Fruit fly (Drosophila melanogaster) whole organism, embryonic: ENCODE results near the gene CG14194.

Source experiments
- Aef1 ChIP-seq: fragments of 200-800 bp; sonication (Bioruptor generic); IDR thresholded peaks from 3 replicates; pipeline ENCODE4 v1.3.6; 2022; ENCODE audit warnings: missing biosample characterization, missing genetic modification characterization
- Antp ChIP-seq: fragments of 200-800 bp; sonication (Bioruptor generic); optimal IDR thresholded peaks from 3 replicates; lab custom pipeline; 2016; ENCODE audit warnings: missing biosample characterization, missing genetic modification characterization
- BtbVII ChIP-seq: fragments of 200-800 bp; sonication (Bioruptor generic); optimal IDR thresholded peaks from 3 replicates; lab custom pipeline; 2017; ENCODE audit warnings: missing biosample characterization, mild to moderate bottlenecking, missing genetic modification characterization
- CG10267 ChIP-seq: fragments of 200-800 bp; sonication (Bioruptor generic); optimal IDR thresholded peaks from 2 replicates; lab custom pipeline; 2018; ENCODE audit warnings: missing biosample characterization, mild to moderate bottlenecking, missing genetic modification characterization, moderate library complexity
- CG12391 ChIP-seq: fragments of 200-800 bp; sonication (Bioruptor generic); optimal IDR thresholded peaks from 3 replicates; lab custom pipeline; 2018; ENCODE audit warnings: missing biosample characterization, mild to moderate bottlenecking, missing genetic modification characterization, moderate library complexity
- CG12659 ChIP-seq: fragments of 200-800 bp; sonication (Bioruptor generic); optimal IDR thresholded peaks from 3 replicates; lab custom pipeline; 2017; ENCODE audit warnings: mild to moderate bottlenecking, missing biosample characterization, missing genetic modification reagents, missing genetic modification characterization
- CG13296 ChIP-seq: fragments of 200-800 bp; sonication (Bioruptor generic); optimal IDR thresholded peaks from 3 replicates; lab custom pipeline; 2018; ENCODE audit warnings: missing biosample characterization, mild to moderate bottlenecking, missing genetic modification characterization
- CG15514 ChIP-seq: fragments of 200-800 bp; sonication (Bioruptor generic); optimal IDR thresholded peaks from 3 replicates; lab custom pipeline; 2017; ENCODE audit warnings: missing biosample characterization, missing genetic modification characterization, mild to moderate bottlenecking, moderate library complexity, missing genetic modification reagents
- CG17829 ChIP-seq: fragments of 200-800 bp; optimal IDR thresholded peaks from 2 replicates; lab custom pipeline; 2019; ENCODE audit warnings: missing biosample characterization, mild to moderate bottlenecking, missing genetic modification characterization, moderate library complexity
- CG32767 ChIP-seq: fragments of 200-800 bp; sonication (Bioruptor generic); IDR thresholded peaks from 2 replicates; pipeline ENCODE4 v1.3.6; 2022; ENCODE audit warnings: missing biosample characterization, missing genetic modification characterization
- CG3407 ChIP-seq: fragments of 200-800 bp; sonication (Bioruptor generic); optimal IDR thresholded peaks from 2 replicates; lab custom pipeline; 2018; ENCODE audit warnings: missing biosample characterization, mild to moderate bottlenecking, missing genetic modification characterization
- CG42726 ChIP-seq: fragments of 200-800 bp; sonication (Bioruptor generic); IDR thresholded peaks from 2 replicates; pipeline ENCODE4 v1.3.6; 2022; ENCODE audit warnings: missing biosample characterization, missing genetic modification characterization; ENCODE audit not compliant: partially characterized antibody
- CG4282 ChIP-seq: fragments of 200-800 bp; sonication (Bioruptor generic); optimal IDR thresholded peaks from 2 replicates; lab custom pipeline; 2016; ENCODE audit warnings: missing biosample characterization, missing genetic modification characterization
- CG6654 ChIP-seq: fragments of 200-800 bp; sonication (Bioruptor generic); optimal IDR thresholded peaks from 2 replicates; lab custom pipeline; 2017; ENCODE audit warnings: missing biosample characterization, mild to moderate bottlenecking, missing genetic modification characterization
- CG6813 ChIP-seq: fragments of 200-800 bp; sonication (Bioruptor generic); optimal IDR thresholded peaks from 2 replicates; lab custom pipeline; 2017; ENCODE audit warnings: missing biosample characterization, missing genetic modification characterization, mild to moderate bottlenecking, moderate library complexity, missing genetic modification reagents
- CG7357 ChIP-seq: fragments of 200-800 bp; sonication (Bioruptor generic); IDR thresholded peaks from 3 replicates; pipeline ENCODE4 v1.3.6; 2022; ENCODE audit warnings: missing biosample characterization, missing genetic modification characterization
- CG7786 ChIP-seq: fragments of 200-800 bp; sonication (Bioruptor generic); optimal IDR thresholded peaks from 2 replicates; lab custom pipeline; 2016; ENCODE audit warnings: missing biosample characterization, missing genetic modification characterization
- CG8290 ChIP-seq, 3 experiments: fragments of 200-800 bp; sonication (Bioruptor generic); optimal IDR thresholded peaks; 2 replicates each; lab custom pipeline; 2016 to 2019; ENCODE audit warnings: missing biosample characterization in 3 of 3, missing genetic modification characterization in 3 of 3, mild to moderate bottlenecking in 2 of 3, moderate library complexity in 1 of 3
- CoRest ChIP-seq: fragments of 200-800 bp; sonication (Bioruptor generic); optimal IDR thresholded peaks from 3 replicates; lab custom pipeline; 2018; ENCODE audit warnings: missing biosample characterization, mild to moderate bottlenecking, missing genetic modification characterization, moderate library complexity
- Dbx ChIP-seq: fragments of 200-800 bp; sonication (Bioruptor generic); IDR thresholded peaks from 3 replicates; pipeline ENCODE4 v1.3.6; 2022; ENCODE audit warnings: missing biosample characterization, missing genetic modification characterization
- Drgx ChIP-seq: fragments of 200-800 bp; sonication (Bioruptor generic); IDR thresholded peaks from 2 replicates; pipeline ENCODE4 v1.3.6; 2022; ENCODE audit warnings: missing biosample characterization, missing genetic modification characterization
- Gug ChIP-seq: fragments of 200-800 bp; sonication (Bioruptor generic); IDR thresholded peaks from 4 replicates; pipeline ENCODE4 v1.3.6; 2022; ENCODE audit warnings: missing biosample characterization, missing genetic modification characterization
- H15 ChIP-seq: fragments of 200-800 bp; sonication (Bioruptor generic); IDR thresholded peaks from 3 replicates; pipeline ENCODE4 v1.3.6; 2022; ENCODE audit warnings: missing biosample characterization, missing genetic modification characterization
- HmgD ChIP-seq: fragments of 200-800 bp; sonication (Bioruptor generic); optimal IDR thresholded peaks from 3 replicates; lab custom pipeline; 2016; ENCODE audit warnings: missing biosample characterization, missing genetic modification characterization
- Hr3 ChIP-seq: fragments of 200-800 bp; sonication (Bioruptor generic); optimal IDR thresholded peaks from 3 replicates; lab custom pipeline; 2016; ENCODE audit warnings: missing biosample characterization, missing genetic modification characterization
- Kr ChIP-seq: fragments of 200-800 bp; sonication (Bioruptor generic); optimal IDR thresholded peaks from 2 replicates; lab custom pipeline; 2017; ENCODE audit warnings: missing biosample characterization, mild to moderate bottlenecking, missing genetic modification characterization
- Nf-YC ChIP-seq: fragments of 200-800 bp; optimal IDR thresholded peaks from 3 replicates; lab custom pipeline; 2019; ENCODE audit warnings: missing biosample characterization, mild to moderate bottlenecking, missing genetic modification characterization, moderate library complexity
- Usf ChIP-seq: fragments of 200-800 bp; sonication (Bioruptor generic); optimal IDR thresholded peaks from 2 replicates; lab custom pipeline; 2017; ENCODE audit warnings: missing genotype, missing biosample characterization, missing genetic modification characterization
- amos ChIP-seq: fragments of 200-800 bp; sonication (Bioruptor generic); IDR thresholded peaks from 2 replicates; pipeline ENCODE4 v1.3.6; 2022; ENCODE audit warnings: missing biosample characterization, missing genetic modification characterization; ENCODE audit not compliant: partially characterized antibody
- ap ChIP-seq: fragments of 200-800 bp; sonication (Bioruptor generic); IDR thresholded peaks from 2 replicates; pipeline ENCODE4 v1.3.6; 2022; ENCODE audit warnings: missing biosample characterization, missing genetic modification characterization
- cad ChIP-seq: fragments of >200 bp; optimal IDR thresholded peaks from 2 replicates; lab custom pipeline; 2017; ENCODE audit warnings: missing biosample characterization, missing genetic modification characterization
- ci ChIP-seq: fragments of 200-800 bp; sonication (Bioruptor generic); IDR thresholded peaks from 3 replicates; pipeline ENCODE4 v1.3.6; 2022; ENCODE audit warnings: missing biosample characterization, missing genetic modification characterization
- corto ChIP-seq: fragments of 200-800 bp; sonication (Bioruptor generic); optimal IDR thresholded peaks from 2 replicates; lab custom pipeline; 2016; ENCODE audit warnings: missing biosample characterization, mild to moderate bottlenecking, missing genetic modification characterization, moderate library complexity
- esg ChIP-seq: fragments of 200-800 bp; sonication (Bioruptor generic); conservative IDR thresholded peaks from 2 replicates; pipeline ENCODE4 v1.3.6; 2022; ENCODE audit warnings: missing biosample characterization, missing genetic modification characterization
- fd102C ChIP-seq: fragments of 200-800 bp; sonication (Bioruptor generic); optimal IDR thresholded peaks from 2 replicates; lab custom pipeline; 2018; ENCODE audit warnings: missing biosample characterization, mild to moderate bottlenecking, missing genetic modification characterization, moderate library complexity
- fd96Cb ChIP-seq: fragments of 200-800 bp; sonication (Bioruptor generic); optimal IDR thresholded peaks from 2 replicates; lab custom pipeline; 2018; ENCODE audit warnings: missing biosample characterization, mild to moderate bottlenecking, missing genetic modification characterization, moderate library complexity
- gem ChIP-seq: fragments of 200-800 bp; sonication (Bioruptor generic); optimal IDR thresholded peaks from 2 replicates; lab custom pipeline; 2019; ENCODE audit warnings: missing biosample characterization, mild to moderate bottlenecking, missing genetic modification characterization, moderate library complexity
- kah ChIP-seq: fragments of 200-800 bp; sonication (Bioruptor generic); optimal IDR thresholded peaks from 2 replicates; lab custom pipeline; 2018; ENCODE audit warnings: missing biosample characterization, mild to moderate bottlenecking, missing genetic modification characterization
- ken ChIP-seq: fragments of 200-800 bp; sonication (Bioruptor generic); IDR thresholded peaks from 3 replicates; pipeline ENCODE4 v1.3.6; 2022; ENCODE audit warnings: missing biosample characterization, missing genetic modification characterization
- kni ChIP-seq: fragments of 200-800 bp; sonication (Bioruptor generic); optimal IDR thresholded peaks from 3 replicates; lab custom pipeline; 2017; ENCODE audit warnings: mild to moderate bottlenecking, missing biosample characterization, missing genetic modification reagents, missing genetic modification characterization
- knrl ChIP-seq: fragments of 200-800 bp; sonication (Bioruptor generic); IDR thresholded peaks from 3 replicates; pipeline ENCODE4 v1.3.6; 2022; ENCODE audit warnings: missing biosample characterization, missing genetic modification characterization; ENCODE audit not compliant: partially characterized antibody
- lmd ChIP-seq: fragments of 200-800 bp; sonication (Bioruptor generic); IDR thresholded peaks from 2 replicates; pipeline ENCODE4 v1.3.6; 2022; ENCODE audit warnings: missing biosample characterization, missing genetic modification characterization
- mam ChIP-seq: fragments of 200-800 bp; sonication (Bioruptor generic); optimal IDR thresholded peaks from 3 replicates; lab custom pipeline; 2016; ENCODE audit warnings: missing biosample characterization, missing genetic modification characterization
- sd ChIP-seq: fragments of 200-800 bp; sonication (Bioruptor generic); optimal IDR thresholded peaks from 3 replicates; lab custom pipeline; 2018; ENCODE audit warnings: missing biosample characterization, mild to moderate bottlenecking, missing genetic modification characterization, moderate library complexity
- sima ChIP-seq: fragments of 200-800 bp; sonication (Bioruptor generic); optimal IDR thresholded peaks from 2 replicates; lab custom pipeline; 2016; ENCODE audit warnings: missing biosample characterization, missing genetic modification characterization
- slou ChIP-seq: fragments of 200-800 bp; sonication (Bioruptor generic); optimal IDR thresholded peaks from 3 replicates; lab custom pipeline; 2016; ENCODE audit warnings: missing biosample characterization, missing genetic modification characterization
- ttk ChIP-seq: fragments of 200-800 bp; sonication (Bioruptor generic); IDR thresholded peaks from 2 replicates; pipeline ENCODE4 v2.1.2; 2022; ENCODE audit warnings: missing biosample characterization, missing genetic modification characterization
- tup ChIP-seq: fragments of 200-800 bp; sonication (Bioruptor generic); optimal IDR thresholded peaks from 2 replicates; lab custom pipeline; 2016; ENCODE audit warnings: missing biosample characterization, mild to moderate bottlenecking, missing genetic modification characterization, moderate library complexity
- twi ChIP-seq: fragments of 200-800 bp; optimal IDR thresholded peaks from 2 replicates; lab custom pipeline; 2019; ENCODE audit warnings: missing biosample characterization, mild to moderate bottlenecking, missing genetic modification characterization, moderate library complexity
- wdn ChIP-seq: fragments of 200-800 bp; sonication (Bioruptor generic); IDR thresholded peaks from 2 replicates; pipeline ENCODE4 v1.3.6; 2022; ENCODE audit warnings: missing biosample characterization, missing genetic modification characterization

Gene CG14194

DNA sequence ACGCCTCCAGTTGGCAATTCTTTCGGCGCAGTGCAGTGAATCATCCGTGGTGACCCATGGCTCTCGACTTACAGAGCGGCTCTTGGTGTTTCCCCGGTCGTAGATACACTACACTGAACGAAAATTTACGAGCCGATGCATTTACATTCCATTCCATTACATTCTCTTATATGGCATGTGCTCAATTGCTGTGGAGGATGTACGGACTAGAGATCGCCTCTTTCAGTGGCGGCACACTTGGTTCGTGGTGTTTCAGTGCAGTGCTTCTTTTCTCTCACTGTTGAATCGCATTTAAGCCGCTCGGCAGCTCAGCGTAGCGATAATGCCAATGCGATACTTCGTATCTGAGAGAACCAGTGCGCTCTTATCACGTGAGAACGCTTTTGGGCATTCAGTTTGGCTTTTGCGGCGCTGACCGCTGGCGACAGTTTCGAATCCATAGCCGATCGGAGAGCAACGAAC is 5.7 kb upstream of the CG14194 start, which contains the start of gene Mec2 (continued):
- TF ChIP-seq lmd (GFP tag; lab: Robert Waterston, UW) (peak; percentile 37), BtbVII (GFP tag; lab: Kevin White, UChicago) (no peak), ci (GFP tag; lab: Robert Waterston, UW) (peak; percentile 83), CG8290 (GFP tag; optimal IDR thresholded peaks at IDR 0.05; lab: Kevin White, UChicago) (no peak), CG8290 (tag; optimal IDR thresholded peaks at IDR 0.05; lab: Kevin White, UChicago) (peak in 1 of 2 experiments; percentile 91), CG15514 (GFP tag; lab: Kevin White, UChicago) (peak; percentile 32), slou (GFP tag; lab: Kevin White, UChicago) (no peak), CG17829 (tag; lab: Kevin White, UChicago) (peak; percentile 12), Nf-YC (tag; lab: Kevin White, UChicago) (no peak), Hr3 (peak; percentile 51), tup (GFP tag; lab: Kevin White, UChicago) (no peak), esg (peak; percentile 58), fd96Cb (tag; lab: Kevin White, UChicago) (peak; percentile 7), knrl (GFP tag; lab: Robert Waterston, UW) (no peak), CG4282 (GFP tag; lab: Kevin White, UChicago) (no peak), Antp (GFP tag; lab: Kevin White, UChicago) (peak; percentile 54), amos (GFP tag; lab: Robert Waterston, UW) (no peak), CG7786 (GFP tag; lab: Kevin White, UChicago) (peak; percentile 29), kni (no peak), ap (GFP tag; lab: Robert Waterston, UW) (peak; percentile 38; the same call in 1 of the 2 replicates), sd (peak; percentile 46), Aef1 (0 out of 3 replicates have a peak, but pooled peaks have one; percentile 32), HmgD (GFP tag; lab: Kevin White, UChicago) (no peak), Kr (GFP tag; lab: Kevin White, UChicago) (no peak), CG12391 (tag; lab: Kevin White, UChicago) (peak; percentile 57), CG42726 (GFP tag; lab: Robert Waterston, UW) (no peak), CG3407 (GFP tag; lab: Kevin White, UChicago) (peak; percentile 19), Dbx (no peak), Gug (peak; percentile 50; the same call in 3 of the 4 replicates), corto (GFP tag; lab: Kevin White, UChicago) (peak; percentile 52), CG10267 (peak; percentile 2), ken (GFP tag; lab: Robert Waterston, UW) (peak; percentile 73), CG6813 (GFP tag; lab: Kevin White, UChicago) (no peak), Drgx (GFP tag; lab: Robert Waterston, UW) (peak; percentile 72), ttk (no peak), twi (tag; lab: Kevin White, UChicago) (no peak), CG12659 (peak; percentile 55), CG6654 (no peak), cad (GFP tag; lab: Kevin White, UChicago) (no peak), CoRest (tag; lab: Kevin White, UChicago) (peak; percentile 50), CG32767 (GFP tag; lab: Robert Waterston, UW) (peak; percentile 37; the same call in 1 of the 2 replicates), wdn (GFP tag; lab: Robert Waterston, UW) (peak; percentile 48; the same call in 1 of the 2 replicates), Usf (GFP tag; lab: Kevin White, UChicago) (no peak), CG7357 (0 out of 3 replicates have a peak, but pooled peaks have one; percentile 41), fd102C (GFP tag; lab: Kevin White, UChicago) (no peak), H15 (GFP tag; lab: Robert Waterston, UW) (no peak), CG13296 (GFP tag; lab: Kevin White, UChicago) (no peak), mam (GFP tag; lab: Kevin White, UChicago) (peak; percentile 27), kah (GFP tag; lab: Kevin White, UChicago) (no peak), sima (GFP tag; lab: Kevin White, UChicago) (no peak), gem (no peak)
